Worm (Caenorhabditis elegans) whole organism, L1 larva: ENCODE data around the gene pcca-1.

Experiments used
- C16A3.4 ChIP-seq: fragments of 150-350 bp; optimal IDR thresholded peaks from 2 replicates; lab custom pipeline; 2014; ENCODE audit warnings: missing biosample characterization, missing genetic modification characterization
- blmp-1 ChIP-seq: fragments of 150-350 bp; optimal IDR thresholded peaks from 2 replicates; lab custom pipeline; 2014; ENCODE audit warnings: missing biosample characterization, missing genetic modification characterization
- ceh-8 ChIP-seq: fragments of 200-800 bp; sonication (Bioruptor generic); optimal IDR thresholded peaks from 2 replicates; lab custom pipeline; 2018; ENCODE audit warnings: mild to moderate bottlenecking, missing genetic modification characterization, moderate library complexity, missing compliant biosample characterization
- ceh-82 ChIP-seq, 3 experiments: fragments of 150-350 bp in 1 of 3; sonication (generic microtip) in 2 of 3; optimal IDR thresholded peaks; 2 replicates each; lab custom pipeline; 2014 to 2017; ENCODE audit warnings: missing biosample characterization in 3 of 3, missing genetic modification characterization in 3 of 3
- ces-1 ChIP-seq: fragments of 150-350 bp; optimal IDR thresholded peaks from 2 replicates; lab custom pipeline; 2014; ENCODE audit warnings: missing biosample characterization, missing genetic modification reagents, missing genetic modification characterization
- dpl-1 ChIP-seq, 3 experiments: fragments of 150-350 bp in 2 of 3; sonication (generic microtip) in 1 of 3; optimal IDR thresholded peaks; 2 replicates each; lab custom pipeline; 2014 to 2017; ENCODE audit warnings: missing biosample characterization in 3 of 3, missing genetic modification characterization in 3 of 3, missing genetic modification reagents in 3 of 3
- efl-1 ChIP-seq, 4 experiments: fragments of 150-350 bp; optimal IDR thresholded peaks in 3 of 4; peaks in 1 of 4; 1 replicate in 1 of 4; 2 replicates in 3 of 4; lab custom pipeline; 2014; ENCODE audit warnings: missing biosample characterization in 2 of 4, missing genetic modification characterization in 2 of 4, missing genetic modification reagents in 2 of 4
- efl-3 ChIP-seq: fragments of 200-800 bp; sonication (Bioruptor generic); optimal IDR thresholded peaks from 2 replicates; lab custom pipeline; 2018; ENCODE audit warnings: mild to moderate bottlenecking, missing genetic modification characterization, missing compliant biosample characterization
- egl-27 ChIP-seq, 2 experiments: fragments of 150-350 bp in 1 of 2; sonication (generic microtip); optimal IDR thresholded peaks; 3 replicates each; lab custom pipeline; 2017 to 2018; ENCODE audit warnings: missing biosample characterization in 2 of 2, missing genetic modification characterization in 2 of 2, missing genetic modification reagents in 2 of 2
- fkh-10 ChIP-seq: sonication (generic microtip); optimal IDR thresholded peaks from 2 replicates; lab custom pipeline; 2017; ENCODE audit warnings: missing biosample characterization, missing genetic modification reagents, missing genetic modification characterization
- fos-1 ChIP-seq: fragments of 150-350 bp; optimal IDR thresholded peaks from 2 replicates; lab custom pipeline; 2014; ENCODE audit warnings: missing biosample characterization, missing genetic modification characterization
- hlh-17 ChIP-seq: fragments of 200-800 bp; sonication (Bioruptor generic); optimal IDR thresholded peaks from 2 replicates; lab custom pipeline; 2018; ENCODE audit warnings: missing genetic modification characterization, mild to moderate bottlenecking, missing compliant biosample characterization, moderate library complexity, borderline replicate concordance
- hlh-4 ChIP-seq: sonication (generic microtip); optimal IDR thresholded peaks from 2 replicates; lab custom pipeline; 2016; ENCODE audit warnings: mild to moderate bottlenecking, missing genetic modification characterization, missing compliant biosample characterization
- isw-1 ChIP-seq: fragments of 200-800 bp; sonication (Bioruptor generic); IDR thresholded peaks from 2 replicates; pipeline ENCODE4 v1.3.6; 2022; ENCODE audit warnings: missing genetic modification characterization, missing compliant biosample characterization
- jun-1 ChIP-seq: fragments of 150-350 bp; optimal IDR thresholded peaks from 2 replicates; lab custom pipeline; 2014; ENCODE audit warnings: missing biosample characterization, missing genetic modification reagents, missing genetic modification characterization
- lin-14 ChIP-seq: fragments of 200-800 bp; sonication (Bioruptor generic); optimal IDR thresholded peaks from 2 replicates; lab custom pipeline; 2018; ENCODE audit warnings: mild to moderate bottlenecking, missing genetic modification characterization, moderate library complexity, missing compliant biosample characterization
- mep-1 ChIP-seq: fragments of 150-350 bp; optimal IDR thresholded peaks from 2 replicates; lab custom pipeline; 2014; ENCODE audit warnings: missing biosample characterization, missing genetic modification characterization
- nhr-19 ChIP-seq: fragments of 200-800 bp; sonication (Bioruptor generic); conservative IDR thresholded peaks from 2 replicates; pipeline ENCODE4 v1.3.6; 2022; ENCODE audit warnings: missing genetic modification characterization, missing compliant biosample characterization
- nhr-47 ChIP-seq: sonication (generic microtip); optimal IDR thresholded peaks from 2 replicates; lab custom pipeline; 2016; ENCODE audit warnings: mild to moderate bottlenecking, missing genetic modification characterization, moderate library complexity, missing compliant biosample characterization
- nhr-71 ChIP-seq: sonication (generic microtip); optimal IDR thresholded peaks from 2 replicates; lab custom pipeline; 2016; ENCODE audit warnings: mild to moderate bottlenecking, missing genetic modification characterization, moderate library complexity, missing compliant biosample characterization
- nhr-77 ChIP-seq: fragments of 150-350 bp; optimal IDR thresholded peaks from 2 replicates; lab custom pipeline; 2014; ENCODE audit warnings: missing biosample characterization, missing genetic modification characterization
- nhr-84 ChIP-seq: sonication (generic microtip); optimal IDR thresholded peaks from 2 replicates; lab custom pipeline; 2017; ENCODE audit warnings: missing biosample characterization, missing genetic modification characterization
- nhr-90 ChIP-seq: sonication (generic microtip); optimal IDR thresholded peaks from 2 replicates; lab custom pipeline; 2016; ENCODE audit warnings: mild to moderate bottlenecking, missing genetic modification characterization, missing compliant biosample characterization; ENCODE audit not compliant: poor library complexity
- rnt-1 ChIP-seq: sonication (generic microtip); optimal IDR thresholded peaks from 2 replicates; lab custom pipeline; 2016; ENCODE audit warnings: mild to moderate bottlenecking, missing genetic modification characterization, moderate library complexity, missing compliant biosample characterization
- skn-1 ChIP-seq: fragments of 150-350 bp; optimal IDR thresholded peaks from 2 replicates; lab custom pipeline; 2014; ENCODE audit warnings: missing biosample characterization, missing genetic modification characterization
- snpc-4 ChIP-seq: fragments of 150-350 bp; optimal IDR thresholded peaks from 2 replicates; lab custom pipeline; 2014; ENCODE audit warnings: missing biosample characterization, missing genetic modification characterization
- unc-30 ChIP-seq: sonication (generic microtip); optimal IDR thresholded peaks from 2 replicates; lab custom pipeline; 2017; ENCODE audit warnings: missing biosample characterization, missing genetic modification characterization
- unc-86 ChIP-seq: sonication (generic microtip); optimal IDR thresholded peaks from 2 replicates; lab custom pipeline; 2016; ENCODE audit warnings: missing genetic modification characterization, missing compliant biosample characterization
- unc-98 ChIP-seq: fragments of 200-800 bp; sonication (Bioruptor generic); IDR thresholded peaks from 2 replicates; pipeline ENCODE4 v1.3.6; 2022; ENCODE audit warnings: missing genetic modification characterization, missing compliant biosample characterization
- vab-15 ChIP-seq: sonication (generic microtip); optimal IDR thresholded peaks from 2 replicates; lab custom pipeline; 2017; ENCODE audit warnings: missing genotype, mild to moderate bottlenecking, missing genetic modification characterization, missing compliant biosample characterization
- zag-1 ChIP-seq: fragments of 150-350 bp; optimal IDR thresholded peaks from 2 replicates; lab custom pipeline; 2014; ENCODE audit warnings: missing biosample characterization, missing genetic modification characterization
- ztf-4 ChIP-seq: fragments of 150-350 bp; optimal IDR thresholded peaks from 2 replicates; lab custom pipeline; 2014; ENCODE audit warnings: missing biosample characterization, missing genetic modification characterization

pcca-1 gene

ce11 chrX:7678437-7679139 is 17.8 kb upstream of the pcca-1 start:
- no peak for TF ChIP-seq egl-27 (tag; optimal IDR thresholded peaks at IDR 0.05; lab: Kevin White, UChicago)
- no peak for TF ChIP-seq dpl-1 (GFP tag; optimal IDR thresholded peaks at IDR 0.05; lab: Kevin White, UChicago)
- no peak for TF ChIP-seq jun-1 (tag; lab: Kevin White, UChicago)
- TF ChIP-seq nhr-71 (tag; lab: Kevin White, UChicago), result no peak
- TF ChIP-seq lin-14 (GFP tag; lab: Kevin White, UChicago), result peak; percentile 68
- peak; percentile 9 for TF ChIP-seq fkh-10
- TF ChIP-seq isw-1 (GFP tag; lab: Robert Waterston, UW), result no peak
- no peak for TF ChIP-seq ceh-82 (tag; optimal IDR thresholded peaks at IDR 0.05; lab: Kevin White, UChicago)
- no peak for TF ChIP-seq efl-3 (GFP tag; lab: Kevin White, UChicago)
- TF ChIP-seq fos-1 (tag; lab: Kevin White, UChicago), result no peak
- peak; percentile 2 for TF ChIP-seq ceh-8 (GFP tag; lab: Kevin White, UChicago)
- peak; percentile 6 for TF ChIP-seq unc-86 (tag; lab: Kevin White, UChicago)
- TF ChIP-seq snpc-4 (tag; lab: Kevin White, UChicago), result no peak
- TF ChIP-seq ces-1 (GFP tag; lab: Kevin White, UChicago), result no peak
- TF ChIP-seq unc-30 (tag; lab: Kevin White, UChicago), result no peak

ce11 chrX:7674871-7675270 is 14.1 kb upstream of the pcca-1 start:
- TF ChIP-seq efl-1 (optimal IDR thresholded peaks at IDR 0.05; lab: Kevin White, UChicago) (no peak), efl-1 (GFP tag; optimal IDR thresholded peaks at IDR 0.05 in 1 of 2; lab: Kevin White, UChicago) (peak in 1 of 2 experiments; percentile 68), ceh-82 (tag; optimal IDR thresholded peaks at IDR 0.05; lab: Kevin White, UChicago) (peak in 1 of 3 experiments; percentile 19), C16A3.4 (tag; lab: Kevin White, UChicago) (no peak)

- no peak for TF ChIP-seq vab-15
- TF ChIP-seq nhr-84 (tag; lab: Kevin White, UChicago), result no peak
- TF ChIP-seq efl-3 (GFP tag; lab: Kevin White, UChicago), result no peak
- TF ChIP-seq nhr-47 (tag; lab: Kevin White, UChicago), result no peak
Measured at ce11 chrX:7672693-7673092, 11.9 kb upstream of the pcca-1 start, which contains the start of gene F27D9.2. Gene F27D9.2, plus strand, starts transcription at chrX:7672993.

- TF ChIP-seq hlh-4 (tag; lab: Kevin White, UChicago), result no peak
- peak; percentile 22 for TF ChIP-seq blmp-1 (tag; lab: Kevin White, UChicago)
- TF ChIP-seq nhr-19 (GFP tag; lab: Robert Waterston, UW), result no peak
- TF ChIP-seq nhr-77, result no peak
- TF ChIP-seq jun-1 (tag; lab: Kevin White, UChicago), result no peak
- no peak for TF ChIP-seq unc-98 (GFP tag; lab: Robert Waterston, UW)
- no peak for TF ChIP-seq vab-15
- TF ChIP-seq nhr-71 (tag; lab: Kevin White, UChicago), result no peak
- TF ChIP-seq rnt-1, result no peak
Measured at ce11 chrX:7670655-7671054, 9.9 kb upstream of the pcca-1 start, which contains the start of gene F27D9.7. Gene F27D9.7, minus strand, starts transcription at chrX:7670755.

- no peak for TF ChIP-seq hlh-17 (GFP tag; lab: Kevin White, UChicago)
- TF ChIP-seq, all 84 proteins: peak for 0
Measured at ce11 chrX:7667394-7668089, 6.8 kb upstream of the pcca-1 start, which contains the start of gene F27D9.13. Gene F27D9.13, minus strand, starts transcription at chrX:7667444.

- TF ChIP-seq zag-1 (no peak), nhr-90 (tag; lab: Kevin White, UChicago) (no peak), mep-1 (tag; lab: Kevin White, UChicago) (peak; percentile 4), blmp-1 (tag; lab: Kevin White, UChicago) (peak; percentile 95), ztf-4 (tag; lab: Kevin White, UChicago) (no peak), skn-1 (tag; lab: Kevin White, UChicago) (no peak)
Measured at ce11 chrX:7665401-7665800, 4.6 kb upstream of the pcca-1 start.
